Fruit fly (Drosophila melanogaster): ENCODE measurements around the gene Dap160.

Dap160 gene

dm6 chr2L:21111849-21112248 is 30.3 kb downstream of the Dap160 start:
- TF ChIP-seq h (optimal IDR thresholded peaks at IDR 0.05) (no peak), psq (optimal IDR thresholded peaks at IDR 0.05) (no peak), insv (optimal IDR thresholded peaks at IDR 0.05) (no peak), ttk (optimal IDR thresholded peaks at IDR 0.05) (no peak), Sin3A (optimal IDR thresholded peaks at IDR 0.05) (no peak), Myc (optimal IDR thresholded peaks at IDR 0.05) (no peak)

- TF ChIP-seq Sin3A (optimal IDR thresholded peaks at IDR 0.05) (no peak), h (optimal IDR thresholded peaks at IDR 0.05) (no peak), psq (optimal IDR thresholded peaks at IDR 0.05) (no peak), insv (optimal IDR thresholded peaks at IDR 0.05) (no peak), ttk (optimal IDR thresholded peaks at IDR 0.05) (no peak), Myc (optimal IDR thresholded peaks at IDR 0.05) (no peak)
Measured at dm6 chr2L:21109680-21110079, 32.5 kb downstream of the Dap160 start.

dm6 chr2L:21108759-21109282 is 33.3 kb downstream of the Dap160 start:
- TF ChIP-seq Myc (optimal IDR thresholded peaks at IDR 0.05) (no peak), Sin3A (optimal IDR thresholded peaks at IDR 0.05) (no peak), insv (optimal IDR thresholded peaks at IDR 0.05) (no peak), h (optimal IDR thresholded peaks at IDR 0.05) (no peak), psq (optimal IDR thresholded peaks at IDR 0.05) (no peak), ttk (optimal IDR thresholded peaks at IDR 0.05) (no peak)

dm6 chr2L:21107651-21108489 is 34.3 kb downstream of the Dap160 start:
- TF ChIP-seq Sin3A (optimal IDR thresholded peaks at IDR 0.05) (no peak), ttk (optimal IDR thresholded peaks at IDR 0.05) (no peak), Myc (optimal IDR thresholded peaks at IDR 0.05) (no peak), h (optimal IDR thresholded peaks at IDR 0.05) (no peak), psq (optimal IDR thresholded peaks at IDR 0.05) (peak; percentile 80)

dm6 chr2L:21105127-21105526 is 37.0 kb downstream of the Dap160 start:
- TF ChIP-seq h (optimal IDR thresholded peaks at IDR 0.05) (no peak), Myc (optimal IDR thresholded peaks at IDR 0.05) (no peak), Sin3A (optimal IDR thresholded peaks at IDR 0.05) (no peak), ttk (optimal IDR thresholded peaks at IDR 0.05) (no peak), psq (optimal IDR thresholded peaks at IDR 0.05) (no peak), insv (optimal IDR thresholded peaks at IDR 0.05) (no peak)

dm6 chr2L:21104326-21104725 is 37.8 kb downstream of the Dap160 start, which contains the start of the genes CG46307 and Nhe2:
Gene CG46307 (plus strand): TSS chr2L:21104568.
Gene Nhe2 (plus strand): TSS chr2L:21104568.
- TF ChIP-seq h (optimal IDR thresholded peaks at IDR 0.05) (no peak), insv (optimal IDR thresholded peaks at IDR 0.05) (no peak)

- TF ChIP-seq Sin3A (optimal IDR thresholded peaks at IDR 0.05) (no peak), psq (optimal IDR thresholded peaks at IDR 0.05) (no peak), h (optimal IDR thresholded peaks at IDR 0.05) (no peak), Myc (optimal IDR thresholded peaks at IDR 0.05) (no peak), ttk (optimal IDR thresholded peaks at IDR 0.05) (no peak), insv (optimal IDR thresholded peaks at IDR 0.05) (no peak)
Measured at dm6 chr2L:21102399-21103108, 39.6 kb downstream of the Dap160 start, which contains the start of gene CG9257. Gene CG9257 (plus strand): TSS chr2L:21102743.

dm6 chr2L:21097850-21098249 is 44.3 kb downstream of the Dap160 start:
- TF ChIP-seq Sin3A (optimal IDR thresholded peaks at IDR 0.05) (no peak), h (optimal IDR thresholded peaks at IDR 0.05) (no peak), psq (optimal IDR thresholded peaks at IDR 0.05) (no peak)

- no peak for TF ChIP-seq Sin3A (optimal IDR thresholded peaks at IDR 0.05)
- TF ChIP-seq h (optimal IDR thresholded peaks at IDR 0.05) = no peak
- no peak for TF ChIP-seq psq (optimal IDR thresholded peaks at IDR 0.05)
- no peak for TF ChIP-seq insv (optimal IDR thresholded peaks at IDR 0.05)
- TF ChIP-seq Myc (optimal IDR thresholded peaks at IDR 0.05) = no peak
- no peak for TF ChIP-seq ttk (optimal IDR thresholded peaks at IDR 0.05)
Measured at dm6 chr2L:21096448-21096994, 45.6 kb downstream of the Dap160 start, which contains the start of gene CG34136. Gene CG34136 (plus strand): TSS chr2L:21096922.

- TF ChIP-seq h (optimal IDR thresholded peaks at IDR 0.05) = no peak
- no peak for TF ChIP-seq ttk (optimal IDR thresholded peaks at IDR 0.05)
- TF ChIP-seq Sin3A (optimal IDR thresholded peaks at IDR 0.05) = no peak
- no peak for TF ChIP-seq Myc (optimal IDR thresholded peaks at IDR 0.05)
- TF ChIP-seq psq (optimal IDR thresholded peaks at IDR 0.05) = no peak
- TF ChIP-seq insv (optimal IDR thresholded peaks at IDR 0.05) = no peak
Measured at dm6 chr2L:21090958-21091357, 51.2 kb downstream of the Dap160 start, which contains the start of gene CG14397. Gene CG14397 (plus strand): TSS chr2L:21091227.

dm6 chr2L:21089075-21089474 is 53.1 kb downstream of the Dap160 start, which contains the start of gene CG9259:
Gene CG9259 (plus strand): TSS chr2L:21089375.
- TF ChIP-seq psq (optimal IDR thresholded peaks at IDR 0.05) (no peak), Sin3A (optimal IDR thresholded peaks at IDR 0.05) (no peak), Myc (optimal IDR thresholded peaks at IDR 0.05) (no peak), h (optimal IDR thresholded peaks at IDR 0.05) (no peak), ttk (optimal IDR thresholded peaks at IDR 0.05) (no peak), insv (optimal IDR thresholded peaks at IDR 0.05) (no peak)

- TF ChIP-seq Myc (optimal IDR thresholded peaks at IDR 0.05) = no peak
- TF ChIP-seq ttk (optimal IDR thresholded peaks at IDR 0.05) = no peak
- TF ChIP-seq insv (optimal IDR thresholded peaks at IDR 0.05) = no peak
- no peak for TF ChIP-seq h (optimal IDR thresholded peaks at IDR 0.05)
- no peak for TF ChIP-seq Sin3A (optimal IDR thresholded peaks at IDR 0.05)
- no peak for TF ChIP-seq psq (optimal IDR thresholded peaks at IDR 0.05)
Measured at dm6 chr2L:21088651-21089050, 53.5 kb downstream of the Dap160 start, which contains the start of gene ppk13. Gene ppk13 (minus strand): TSS chr2L:21088751.
